Worm (Caenorhabditis elegans): ENCODE results near the gene mut-7.

mut-7 gene

DNA sequence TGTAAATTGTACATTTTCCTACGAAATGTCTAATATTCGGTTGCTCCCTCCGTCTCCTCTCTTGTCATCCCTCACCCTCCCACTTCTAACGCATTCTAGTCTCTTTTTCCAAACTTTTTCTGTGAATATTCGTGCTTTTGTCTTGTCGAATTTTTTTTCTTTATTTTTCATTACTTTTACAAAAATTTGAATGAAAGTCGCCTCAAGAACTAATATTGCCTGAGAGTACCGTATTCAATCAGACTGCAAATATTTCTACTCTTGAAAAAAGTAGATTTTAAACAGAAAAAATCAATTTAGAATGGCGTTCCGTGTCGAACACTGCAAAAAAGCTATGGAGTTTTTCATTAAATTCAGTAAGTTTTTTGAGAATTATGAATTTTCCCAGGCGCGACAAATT lies 14.1 kb upstream of the mut-7 start, which contains the start of gene ZK1098.11:
TSS of gene ZK1098.11 (plus strand) at position 301 of the 400 bp plus-strand sequence.
- TF ChIP-seq W03F9.2 (tag; optimal IDR thresholded peaks at IDR 0.05) (no peak), him-1 (tag; optimal IDR thresholded peaks at IDR 0.05) (no peak), dao-5 (tag; optimal IDR thresholded peaks at IDR 0.05) (no peak)

- peak; percentile 55 for TF ChIP-seq him-1 (tag; optimal IDR thresholded peaks at IDR 0.05)
- no peak for TF ChIP-seq dao-5 (tag; optimal IDR thresholded peaks at IDR 0.05)
- peak; percentile 84 for TF ChIP-seq W03F9.2 (tag; optimal IDR thresholded peaks at IDR 0.05)
Observed at ce11 chrIII:9546016-9546659, 4.0 kb upstream of the mut-7 start, which contains the start of gene unc-16. Gene unc-16 (plus strand): TSS chrIII:9546258.

- TF ChIP-seq dao-5 (tag; optimal IDR thresholded peaks at IDR 0.05), result no peak
- no peak for TF ChIP-seq him-1 (tag; optimal IDR thresholded peaks at IDR 0.05)
- no peak for TF ChIP-seq W03F9.2 (tag; optimal IDR thresholded peaks at IDR 0.05)
Observed at ce11 chrIII:9544820-9545219, 2.6 kb upstream of the mut-7 start, which contains the start of gene ZK1098.12. Gene ZK1098.12 (plus strand): TSS chrIII:9545120.

- TF ChIP-seq dao-5 (tag; optimal IDR thresholded peaks at IDR 0.05) (no peak), W03F9.2 (tag; optimal IDR thresholded peaks at IDR 0.05) (no peak), him-1 (tag; optimal IDR thresholded peaks at IDR 0.05) (no peak)
Observed at ce11 chrIII:9544125-9544524, 1.9 kb upstream of the mut-7 start, which contains the start of gene ZK1098.9. Gene ZK1098.9 (plus strand): TSS chrIII:9544425.

ce11 chrIII:9542816-9543215 lies 636 bp upstream of the mut-7 start, which contains the start of gene eif-2Balpha:
Gene eif-2Balpha (plus strand): TSS chrIII:9543119.
- TF ChIP-seq him-1 (tag; optimal IDR thresholded peaks at IDR 0.05), result no peak
- peak; percentile 56 for TF ChIP-seq W03F9.2 (tag; optimal IDR thresholded peaks at IDR 0.05)
- TF ChIP-seq dao-5 (tag; optimal IDR thresholded peaks at IDR 0.05), result no peak

DNA sequence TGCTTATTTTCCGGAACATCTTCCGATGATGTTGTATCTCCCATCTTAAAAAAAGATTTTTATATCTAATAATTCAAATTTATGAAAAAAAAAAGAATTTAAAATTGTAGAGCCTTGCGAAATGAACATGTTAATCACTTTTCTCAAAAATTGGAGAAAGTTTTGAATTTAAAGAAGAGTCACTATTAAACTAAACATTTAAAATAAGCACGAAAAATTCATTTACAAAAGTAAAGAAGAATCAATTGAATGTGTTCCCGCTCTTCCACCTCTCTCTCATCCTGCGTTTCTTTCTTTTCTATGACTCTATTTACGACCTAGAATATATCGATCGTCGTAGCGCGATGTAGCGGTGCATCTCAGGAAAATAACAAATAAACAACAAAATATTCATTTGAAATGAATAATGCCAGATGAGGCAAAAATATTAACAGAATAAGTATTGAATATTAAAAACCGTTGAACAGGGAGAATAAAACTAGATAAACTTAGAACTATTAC lies 3.5 kb downstream of the mut-7 start, which contains the start of gene ZK1098.3:
TSS of gene ZK1098.3 (minus strand) at position 51 of the 501 bp plus-strand sequence.
- no peak for TF ChIP-seq him-1 (tag; optimal IDR thresholded peaks at IDR 0.05)
- TF ChIP-seq dao-5 (tag; optimal IDR thresholded peaks at IDR 0.05), result no peak
- no peak for TF ChIP-seq W03F9.2 (tag; optimal IDR thresholded peaks at IDR 0.05)

DNA sequence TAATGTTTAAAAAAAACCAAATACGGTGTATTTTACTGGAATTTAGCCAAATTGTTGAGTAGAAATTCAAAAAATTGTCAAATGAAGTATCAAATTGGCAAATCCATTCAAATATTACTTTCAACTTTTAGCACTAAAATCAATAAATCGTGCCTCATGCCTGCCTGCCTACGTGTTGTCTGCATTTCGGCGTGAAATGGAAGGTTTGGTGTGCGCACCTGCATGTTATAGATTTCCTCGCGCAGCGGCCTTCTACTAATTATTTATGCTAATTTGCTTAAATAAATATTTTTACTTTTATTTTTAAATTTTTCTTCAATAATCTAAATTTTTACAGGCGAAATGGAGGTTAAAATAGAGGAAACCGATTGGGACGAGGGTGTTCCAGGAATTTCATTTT lies 13.4 kb downstream of the mut-7 start, which contains the start of gene ZK1098.2:
TSS of gene ZK1098.2 (plus strand) at position 336 of the 400 bp plus-strand sequence.
- TF ChIP-seq dao-5 (tag; optimal IDR thresholded peaks at IDR 0.05) (no peak), W03F9.2 (tag; optimal IDR thresholded peaks at IDR 0.05) (peak; percentile 12)

ce11 chrIII:9526851-9527250 lies 15.3 kb downstream of the mut-7 start, which contains the start of gene ZK1098.6:
Gene ZK1098.6 (plus strand): TSS chrIII:9527151.
- TF ChIP-seq W03F9.2 (tag; optimal IDR thresholded peaks at IDR 0.05) (no peak), dao-5 (tag; optimal IDR thresholded peaks at IDR 0.05) (no peak), him-1 (tag; optimal IDR thresholded peaks at IDR 0.05) (no peak)

DNA sequence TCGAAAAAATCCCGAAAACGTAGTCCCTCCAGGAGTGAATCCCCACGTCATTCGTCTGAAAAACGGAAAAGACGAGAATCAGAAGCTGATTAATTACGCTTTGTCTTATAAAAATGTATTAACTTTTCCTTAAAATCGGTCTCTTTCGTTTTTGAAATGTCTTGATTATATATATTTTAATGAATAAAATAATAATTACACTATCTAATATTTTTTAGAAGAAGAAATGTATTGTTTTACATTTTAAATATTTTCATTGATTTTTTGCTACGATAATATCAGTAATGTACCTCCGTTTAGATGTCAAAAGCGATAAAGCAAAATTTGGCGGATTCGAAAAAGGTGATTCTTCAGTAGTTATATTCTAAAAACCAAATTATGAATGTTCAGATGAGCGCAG lies 16.9 kb downstream of the mut-7 start, which contains the start of gene trpp-3:
TSS of gene trpp-3 (plus strand) at position 301 of the 400 bp plus-strand sequence.
- TF ChIP-seq dao-5 (tag; optimal IDR thresholded peaks at IDR 0.05) (no peak), him-1 (tag; optimal IDR thresholded peaks at IDR 0.05) (no peak), W03F9.2 (tag; optimal IDR thresholded peaks at IDR 0.05) (no peak)

DNA sequence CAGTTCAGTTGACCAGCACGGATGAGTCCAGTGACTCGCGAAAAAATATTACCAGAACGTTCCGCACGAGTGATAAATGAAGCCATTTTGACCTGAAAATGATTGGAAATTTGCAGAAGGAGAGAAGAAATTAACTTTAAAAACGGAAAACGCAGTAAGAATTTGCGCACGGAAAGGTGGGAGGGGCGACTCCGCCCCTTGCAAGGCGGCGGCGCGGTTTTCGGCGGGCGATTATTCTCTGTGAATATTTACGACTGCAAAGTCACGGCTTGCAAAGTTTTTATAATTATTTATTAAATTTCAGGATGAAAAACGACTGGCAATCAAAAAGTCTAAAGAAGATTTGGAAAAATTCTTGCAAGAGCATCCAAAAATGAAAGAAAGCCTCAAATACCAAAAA lies 18.6 kb downstream of the mut-7 start, which contains the start of gene mrps-23:
TSS of gene mrps-23 (minus strand) at position 92 of the 400 bp plus-strand sequence.
- TF ChIP-seq W03F9.2 (tag; optimal IDR thresholded peaks at IDR 0.05), result no peak
- no peak for TF ChIP-seq him-1 (tag; optimal IDR thresholded peaks at IDR 0.05)
- no peak for TF ChIP-seq dao-5 (tag; optimal IDR thresholded peaks at IDR 0.05)

DNA sequence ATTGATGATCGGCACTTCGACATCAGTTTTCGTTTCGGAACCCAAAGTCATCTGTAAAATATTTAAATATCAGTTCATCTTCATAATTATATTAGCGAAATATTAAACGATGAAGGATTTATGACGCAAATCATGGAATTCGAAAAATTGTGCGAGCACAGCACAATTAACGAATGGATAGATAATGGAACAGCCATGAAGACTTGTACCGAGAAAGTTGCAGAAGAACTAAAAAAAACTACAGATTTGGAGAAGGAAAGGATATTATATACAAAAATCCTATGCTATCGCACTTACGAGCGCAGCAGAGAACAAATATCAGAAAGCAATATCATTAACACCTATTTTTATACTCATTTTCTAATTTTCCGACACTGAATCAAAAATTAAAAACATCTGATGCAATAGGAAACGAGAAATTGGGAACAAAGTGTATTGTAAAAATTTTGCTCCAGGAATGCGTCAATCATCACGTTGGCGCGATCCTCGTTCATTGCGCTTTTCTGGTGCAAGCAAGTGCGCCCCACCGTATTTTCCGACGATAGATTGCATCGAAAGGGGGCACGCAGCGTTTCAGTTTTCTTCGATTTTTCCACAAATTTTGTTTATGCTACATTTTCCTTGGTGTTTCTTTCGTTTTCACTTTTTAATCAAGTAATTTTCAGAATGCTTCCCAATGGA lies 20.6 kb downstream of the mut-7 start, which contains the start of the genes clu-1 and prp-40:
TSS of gene clu-1 (minus strand) at position 51 of the 681 bp plus-strand sequence.
TSS of gene prp-40 (plus strand) at position 666 of the 681 bp plus-strand sequence.
- TF ChIP-seq him-1 (tag; optimal IDR thresholded peaks at IDR 0.05) (no peak), dao-5 (tag; optimal IDR thresholded peaks at IDR 0.05) (no peak), W03F9.2 (tag; optimal IDR thresholded peaks at IDR 0.05) (peak; percentile 95)

- no peak for TF ChIP-seq W03F9.2 (tag; optimal IDR thresholded peaks at IDR 0.05)
- no peak for TF ChIP-seq him-1 (tag; optimal IDR thresholded peaks at IDR 0.05)
- TF ChIP-seq dao-5 (tag; optimal IDR thresholded peaks at IDR 0.05), result no peak
Observed at ce11 chrIII:9516148-9516547, 26.0 kb downstream of the mut-7 start, which contains the start of gene F55H2.7. Gene F55H2.7 (minus strand): TSS chrIII:9516248.

- TF ChIP-seq dao-5 (tag; optimal IDR thresholded peaks at IDR 0.05) (no peak), W03F9.2 (tag; optimal IDR thresholded peaks at IDR 0.05) (no peak), him-1 (tag; optimal IDR thresholded peaks at IDR 0.05) (no peak)
Observed at ce11 chrIII:9513569-9513968, 28.6 kb downstream of the mut-7 start, which contains the start of gene F55H2.8. Gene F55H2.8 (plus strand): TSS chrIII:9513869.

Measured in whole organism, L4/young adult.